Worm (Caenorhabditis elegans) whole organism, early embryonic: ENCODE results near the gene ceh-82.

Experiments
- ama-1 ChIP-seq: fragments of 150-350 bp; optimal IDR thresholded peaks from 2 replicates; lab custom pipeline; 2014
- ceh-36 ChIP-seq: sonication (generic microtip); optimal IDR thresholded peaks from 2 replicates; lab custom pipeline; 2016; ENCODE audit warnings: missing genetic modification characterization, inconsistent platforms, missing compliant biosample characterization
- flt-1 ChIP-seq: fragments of 200-800 bp; sonication (Bioruptor generic); IDR thresholded peaks from 2 replicates; pipeline ENCODE4 v1.3.6; 2022; ENCODE audit warnings: missing genetic modification characterization, missing compliant biosample characterization
- hmbx-1 ChIP-seq: sonication (generic microtip); optimal IDR thresholded peaks from 2 replicates; lab custom pipeline; 2016; ENCODE audit warnings: mild to moderate bottlenecking, missing genetic modification characterization, missing compliant biosample characterization
- pes-1 ChIP-seq: fragments of 200-800 bp; sonication (Bioruptor generic); IDR thresholded peaks from 2 replicates; pipeline ENCODE4 v1.3.6; 2022; ENCODE audit warnings: missing genetic modification reagents, missing genetic modification characterization, missing compliant biosample characterization
- sea-1 ChIP-seq: fragments of 200-800 bp; sonication (Bioruptor generic); conservative IDR thresholded peaks from 2 replicates; pipeline ENCODE4 v1.3.6; 2022; ENCODE audit warnings: missing genetic modification characterization, missing compliant biosample characterization
- tbx-11 ChIP-seq: fragments of 200-800 bp; sonication (Bioruptor generic); IDR thresholded peaks from 2 replicates; pipeline ENCODE4 v1.3.6; 2022; ENCODE audit warnings: missing genetic modification characterization, missing compliant biosample characterization

DNA sequence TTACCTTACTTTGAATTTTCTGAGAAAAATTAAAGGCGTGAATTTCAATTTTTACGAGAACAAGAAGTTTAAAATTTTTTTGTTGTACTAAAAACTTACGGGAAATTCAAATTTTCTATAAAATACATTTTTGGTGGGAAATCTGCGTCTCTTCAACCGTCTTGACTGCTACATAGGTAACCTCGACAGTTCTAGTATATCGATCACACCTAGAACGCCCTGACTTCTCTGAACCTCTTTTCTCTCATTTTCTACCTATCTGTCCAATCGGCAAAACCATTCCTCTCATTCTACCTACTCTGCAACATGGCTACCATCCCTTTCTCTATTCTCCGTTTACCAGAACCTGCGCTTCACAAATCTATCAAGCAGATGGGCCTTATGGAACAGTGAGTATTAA, 48.3 kb upstream of the ceh-82 start, which contains the start of gene fbxb-25:
- TF ChIP-seq ama-1 (lab: Kevin White, UChicago): no peak
- TF ChIP-seq flt-1: no peak
- TF ChIP-seq sea-1 (GFP tag; lab: Robert Waterston, UW): no peak
- TF ChIP-seq tbx-11 (GFP tag; lab: Robert Waterston, UW): no peak
- TF ChIP-seq pes-1 (GFP tag; lab: Robert Waterston, UW): no peak
- TF ChIP-seq ceh-36: no peak
- TF ChIP-seq hmbx-1 (tag; lab: Kevin White, UChicago): no peak
